Worm (Caenorhabditis elegans): ENCODE measurements around the gene E02A10.3.

DNA sequence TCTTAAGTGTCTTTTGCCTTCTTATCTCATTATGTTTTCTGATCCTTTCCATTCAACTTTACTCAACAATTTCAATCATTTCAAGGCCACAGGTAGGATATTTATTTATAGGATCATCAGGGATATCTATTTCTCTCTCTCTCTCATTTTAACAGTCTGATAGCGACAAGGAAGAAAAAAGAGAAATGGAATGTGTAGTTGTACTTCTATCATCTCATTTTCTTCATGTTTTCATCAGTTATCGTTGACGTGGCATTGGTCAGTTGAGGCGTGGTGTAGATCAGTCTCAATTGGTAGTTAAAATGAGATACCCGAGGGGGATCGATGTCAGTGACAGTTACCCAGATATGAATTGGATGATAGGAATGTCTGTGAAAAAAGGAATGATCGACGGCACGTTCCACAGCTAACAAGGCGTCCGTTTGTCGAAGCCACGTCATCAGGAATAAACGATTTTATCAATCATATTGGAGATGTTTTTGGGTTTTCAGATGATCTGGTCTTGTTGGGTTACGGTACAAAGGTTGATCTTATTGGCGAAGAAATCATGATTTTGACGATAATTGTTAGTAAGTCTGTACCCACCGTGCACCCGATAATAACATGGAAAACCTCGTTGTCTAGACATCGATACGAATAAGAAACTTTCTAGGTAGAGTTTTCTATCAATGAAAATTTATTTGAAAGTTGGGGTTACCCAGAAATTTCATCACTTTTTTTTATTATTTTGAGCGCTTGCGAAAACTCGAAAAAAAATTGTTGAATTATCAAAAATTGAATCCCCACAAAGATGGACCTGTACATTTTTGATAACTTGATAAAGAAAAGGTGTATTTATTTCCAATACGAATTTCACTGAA, 25.0 kb upstream of the E02A10.3 start:
- TF ChIP-seq madf-3 (GFP tag; IDR thresholded peaks at IDR 0.05) (no peak), ets-4 (GFP tag; optimal IDR thresholded peaks at IDR 0.05) (no peak)

Measured in whole organism, young adult.